Worm (Caenorhabditis elegans) whole organism, early embryonic: ENCODE data around the gene Y53F4A.2.

ENCODE experiments used
- B0310.2 ChIP-seq: sonication (generic microtip); optimal IDR thresholded peaks from 2 replicates; lab custom pipeline; 2016; ENCODE audit warnings: mild to moderate bottlenecking, missing genetic modification characterization, missing compliant biosample characterization
- ama-1 ChIP-seq: fragments of 150-350 bp; optimal IDR thresholded peaks from 2 replicates; lab custom pipeline; 2014
- ceh-13 ChIP-seq: fragments of 200-800 bp; sonication (Bioruptor generic); optimal IDR thresholded peaks from 2 replicates; lab custom pipeline; 2018; ENCODE audit warnings: mild to moderate bottlenecking, missing genetic modification characterization, missing compliant biosample characterization
- ceh-36 ChIP-seq: sonication (generic microtip); optimal IDR thresholded peaks from 2 replicates; lab custom pipeline; 2016; ENCODE audit warnings: missing genetic modification characterization, inconsistent platforms, missing compliant biosample characterization
- ets-7 ChIP-seq: sonication (generic microtip); optimal IDR thresholded peaks from 2 replicates; lab custom pipeline; 2016; ENCODE audit warnings: missing genotype, missing genetic modification characterization, missing compliant biosample characterization
- flt-1 ChIP-seq: fragments of 200-800 bp; sonication (Bioruptor generic); IDR thresholded peaks from 2 replicates; pipeline ENCODE4 v1.3.6; 2022; ENCODE audit warnings: missing genetic modification characterization, missing compliant biosample characterization
- hmg-4 ChIP-seq: fragments of 200-800 bp; sonication (Bioruptor generic); optimal IDR thresholded peaks from 2 replicates; lab custom pipeline; 2018; ENCODE audit warnings: mild to moderate bottlenecking, missing genetic modification characterization, missing compliant biosample characterization
- hnd-1 ChIP-seq: sonication (generic microtip); optimal IDR thresholded peaks from 2 replicates; lab custom pipeline; 2016; ENCODE audit warnings: missing genetic modification characterization, missing compliant biosample characterization
- pes-1 ChIP-seq: fragments of 200-800 bp; sonication (Bioruptor generic); IDR thresholded peaks from 2 replicates; pipeline ENCODE4 v1.3.6; 2022; ENCODE audit warnings: missing genetic modification reagents, missing genetic modification characterization, missing compliant biosample characterization
- scrt-1 ChIP-seq: fragments of 200-800 bp; sonication (Bioruptor generic); IDR thresholded peaks from 2 replicates; pipeline ENCODE4 v1.3.6; 2022; ENCODE audit warnings: missing genetic modification characterization, missing compliant biosample characterization

- TF ChIP-seq ceh-36 (tag; lab: Kevin White, UChicago) (no peak), ama-1 (lab: Kevin White, UChicago) (no peak), B0310.2 (no peak), flt-1 (GFP tag; lab: Robert Waterston, UW) (no peak), hnd-1 (tag; lab: Kevin White, UChicago) (no peak), scrt-1 (GFP tag; lab: Robert Waterston, UW) (no peak), pes-1 (GFP tag; lab: Robert Waterston, UW) (no peak), hmg-4 (GFP tag; lab: Kevin White, UChicago) (no peak), ets-7 (tag; lab: Kevin White, UChicago) (no peak), ceh-13 (GFP tag; lab: Kevin White, UChicago) (no peak)
Measured at ce11 chrII:14838596-14839215, 38.2 kb downstream of the Y53F4A.2 start.
